Fruit fly (Drosophila melanogaster): ENCODE data around the gene CG7142.

CG7142 gene

DNA sequence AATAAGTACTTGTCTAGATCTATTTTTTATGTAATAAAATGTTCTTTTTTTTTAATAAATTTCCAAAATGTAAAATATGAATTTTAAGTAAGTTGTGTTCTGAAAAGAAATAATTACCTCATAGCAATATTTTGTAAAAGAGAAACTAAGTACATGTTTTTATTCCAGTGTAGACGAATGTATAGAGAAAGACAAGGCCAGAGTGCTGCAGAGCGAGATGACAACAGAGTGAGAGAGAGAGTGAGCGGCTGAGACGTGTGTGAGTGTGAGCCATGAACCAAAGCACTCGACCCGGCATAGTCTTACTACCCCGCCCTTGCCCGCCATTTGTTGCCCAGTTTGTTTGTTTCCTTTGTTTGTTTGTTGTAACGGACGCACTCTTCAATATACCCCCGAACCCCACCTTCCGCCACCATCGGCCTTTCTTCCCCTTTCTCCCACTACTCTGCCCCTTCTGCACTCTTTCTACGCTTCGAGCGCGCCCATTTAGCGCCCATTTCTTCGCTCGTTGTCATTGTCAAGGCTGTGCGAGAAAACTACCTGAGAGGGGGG, 32.1 kb upstream of the CG7142 start (continued):
- TF ChIP-seq fd102C (GFP tag; optimal IDR thresholded peaks at IDR 0.05) (no peak), CG17612 (GFP tag; IDR thresholded peaks at IDR 0.05) (no peak), CG2120 (GFP tag; optimal IDR thresholded peaks at IDR 0.05) (peak; percentile 11), CG9932 (GFP tag; IDR thresholded peaks at IDR 0.05) (peak; percentile 42; the same call in 1 of the 2 replicates), gem (tag; optimal IDR thresholded peaks at IDR 0.05) (peak; percentile 83), eve (GFP tag; optimal IDR thresholded peaks at IDR 0.05) (no peak), salm (tag; optimal IDR thresholded peaks at IDR 0.05) (no peak), cad (GFP tag; optimal IDR thresholded peaks at IDR 0.05) (no peak), CG1024 (GFP tag; IDR thresholded peaks at IDR 0.05) (no peak), CG4707 (GFP tag; optimal IDR thresholded peaks at IDR 0.05) (peak; percentile 54), CG18476 (GFP tag; optimal IDR thresholded peaks at IDR 0.05) (peak; percentile 3), pum (GFP tag; optimal IDR thresholded peaks at IDR 0.05) (peak; percentile 14), CG14965 (GFP tag; optimal IDR thresholded peaks at IDR 0.05; ENCODE audit: borderline replicate concordance) (peak; percentile 27), CG3838 (GFP tag; optimal IDR thresholded peaks at IDR 0.05) (peak; percentile 51), seq (GFP tag; IDR thresholded peaks at IDR 0.05) (peak; percentile 64; the same call in 1 of the 2 replicates), abd-A (tag; optimal IDR thresholded peaks at IDR 0.05) (peak; percentile 97), pb (GFP tag; optimal IDR thresholded peaks at IDR 0.05) (peak; percentile 58), CG4820 (GFP tag; optimal IDR thresholded peaks at IDR 0.05) (peak; percentile 18), CkIIα-i1 (GFP tag; IDR thresholded peaks at IDR 0.05) (no peak), TFAM (GFP tag; optimal IDR thresholded peaks at IDR 0.05) (peak; percentile 65), br (optimal IDR thresholded peaks at IDR 0.05) (no peak), sug (tag; optimal IDR thresholded peaks at IDR 0.05) (peak; percentile 23), CG3726 (GFP tag; IDR thresholded peaks at IDR 0.05) (no peak), CG5245 (GFP tag; optimal IDR thresholded peaks at IDR 0.05) (no peak), Gug (GFP tag; IDR thresholded peaks at IDR 0.05) (no peak; the same call in 3 of the 4 replicates), chn (GFP tag; optimal IDR thresholded peaks at IDR 0.05) (peak; percentile 53), Hmr (GFP tag; optimal IDR thresholded peaks at IDR 0.05) (peak; percentile 54), CG10366 (GFP tag; IDR thresholded peaks at IDR 0.05) (no peak), CG16815 (GFP tag; optimal IDR thresholded peaks at IDR 0.05) (peak; percentile 44), CG12659 (GFP tag; optimal IDR thresholded peaks at IDR 0.05) (peak; percentile 49), Max (GFP tag; optimal IDR thresholded peaks at IDR 0.05) (no peak), CG4328 (GFP tag; optimal IDR thresholded peaks at IDR 0.05) (peak; percentile 39), bab2 (GFP tag; optimal IDR thresholded peaks at IDR 0.05) (peak; percentile 33), MBD-R2 (GFP tag; IDR thresholded peaks at IDR 0.05) (peak; percentile 56; the same call in 1 of the 2 replicates), sens (GFP tag) (peak; percentile 83), rib (GFP tag; IDR thresholded peaks at IDR 0.05) (peak; percentile 88), vnd (GFP tag; IDR thresholded peaks at IDR 0.05; ENCODE audit: partially characterized antibody) (no peak), Vsx1 (GFP tag; optimal IDR thresholded peaks at IDR 0.05) (peak; percentile 2), CG8281 (tag; optimal IDR thresholded peaks at IDR 0.05) (peak; percentile 24), pita (GFP tag; optimal IDR thresholded peaks at IDR 0.05) (no peak), Gsc (GFP tag; IDR thresholded peaks at IDR 0.05) (no peak), Ptx1 (GFP tag; IDR thresholded peaks at IDR 0.05) (no peak; the same call in 1 of the 2 replicates), usp (GFP tag; optimal IDR thresholded peaks at IDR 0.05) (no peak), Lpt (GFP tag; optimal IDR thresholded peaks at IDR 0.05) (no peak), CG4854 (GFP tag; optimal IDR thresholded peaks at IDR 0.05) (no peak), Bgb (GFP tag; IDR thresholded peaks at IDR 0.05; ENCODE audit: partially characterized antibody) (peak; percentile 62; the same call in 1 of the 2 replicates), CG11093 (GFP tag; IDR thresholded peaks at IDR 0.05) (peak; percentile 61; the same call in 1 of the 3 replicates), CG13624 (GFP tag; optimal IDR thresholded peaks at IDR 0.05) (no peak), CG17359 (tag; optimal IDR thresholded peaks at IDR 0.05) (peak; percentile 52), hb (GFP tag; IDR thresholded peaks at IDR 0.05; ENCODE audit: partially characterized antibody) (no peak), disco-r (GFP tag; optimal IDR thresholded peaks at IDR 0.05) (peak; percentile 5)
